Worm (Caenorhabditis elegans) whole organism, late embryonic: ENCODE results near the gene Y116A8C.33.
A peak's percentile ranks its signal among the peaks of the same experiment; 100 is the strongest.

Experiments
- C08G9.2 ChIP-seq: sonication (generic microtip); optimal IDR thresholded peaks from 2 replicates; lab custom pipeline; 2016; ENCODE audit warnings: mild to moderate bottlenecking, missing genetic modification characterization, moderate library complexity, missing compliant biosample characterization
- C38D4.7 ChIP-seq: fragments of 200-800 bp; sonication (Bioruptor generic); optimal IDR thresholded peaks from 2 replicates; lab custom pipeline; 2018; ENCODE audit warnings: mild to moderate bottlenecking, missing genetic modification characterization, moderate library complexity, missing compliant biosample characterization
- F13H6.1 ChIP-seq: sonication (generic microtip); optimal IDR thresholded peaks from 2 replicates; lab custom pipeline; 2016; ENCODE audit warnings: missing genetic modification characterization, missing compliant biosample characterization
- K02D7.2 ChIP-seq: sonication (generic microtip); optimal IDR thresholded peaks from 2 replicates; lab custom pipeline; 2017; ENCODE audit warnings: mild to moderate bottlenecking, missing genetic modification characterization, missing compliant biosample characterization
- K09A11.1 ChIP-seq: sonication (generic microtip); optimal IDR thresholded peaks from 2 replicates; lab custom pipeline; 2017; ENCODE audit warnings: antibody characterized with exemption, mild to moderate bottlenecking, missing genetic modification characterization, missing compliant biosample characterization; ENCODE audit not compliant: insufficient read depth
- ahr-1 ChIP-seq: sonication (generic microtip); optimal IDR thresholded peaks from 2 replicates; lab custom pipeline; 2016; ENCODE audit warnings: missing genetic modification characterization, missing compliant biosample characterization
- ama-1 ChIP-seq: fragments of 150-350 bp; optimal IDR thresholded peaks from 2 replicates; lab custom pipeline; 2014
- ceh-18 ChIP-seq: sonication (generic microtip); optimal IDR thresholded peaks from 2 replicates; lab custom pipeline; 2016; ENCODE audit warnings: missing genetic modification characterization, missing compliant biosample characterization
- ceh-19 ChIP-seq: fragments of 200-800 bp; sonication (Bioruptor generic); optimal IDR thresholded peaks from 2 replicates; lab custom pipeline; 2018; ENCODE audit warnings: mild to moderate bottlenecking, missing genetic modification characterization, missing compliant biosample characterization
- ceh-2 ChIP-seq: sonication (generic microtip); optimal IDR thresholded peaks from 2 replicates; lab custom pipeline; 2016; ENCODE audit warnings: missing genotype, missing genetic modification characterization, missing compliant biosample characterization
- ceh-22 ChIP-seq: sonication (generic microtip); optimal IDR thresholded peaks from 2 replicates; lab custom pipeline; 2017; ENCODE audit warnings: missing biosample characterization, missing genetic modification characterization
- ceh-24 ChIP-seq: sonication (generic microtip); optimal IDR thresholded peaks from 2 replicates; lab custom pipeline; 2016; ENCODE audit warnings: mild to moderate bottlenecking, missing genetic modification characterization, missing compliant biosample characterization
- ceh-30 ChIP-seq: fragments of 150-350 bp; optimal IDR thresholded peaks from 2 replicates; lab custom pipeline; 2014; ENCODE audit warnings: missing biosample characterization, missing genetic modification characterization
- ceh-31 ChIP-seq: sonication (generic microtip); optimal IDR thresholded peaks from 2 replicates; lab custom pipeline; 2016; ENCODE audit warnings: missing genetic modification characterization, missing compliant biosample characterization
- ceh-34 ChIP-seq: sonication (generic microtip); optimal IDR thresholded peaks from 2 replicates; lab custom pipeline; 2016; ENCODE audit warnings: mild to moderate bottlenecking, missing genetic modification characterization, missing compliant biosample characterization
- ceh-45 ChIP-seq: fragments of 200-800 bp; sonication (Bioruptor generic); IDR thresholded peaks from 2 replicates; pipeline ENCODE4 v1.3.6; 2022; ENCODE audit warnings: missing genetic modification reagents, missing genetic modification characterization, missing compliant biosample characterization
- ceh-6 ChIP-seq: fragments of 200-800 bp; sonication (Bioruptor generic); optimal IDR thresholded peaks from 2 replicates; lab custom pipeline; 2018; ENCODE audit warnings: mild to moderate bottlenecking, missing genetic modification characterization, missing compliant biosample characterization
- ceh-9 ChIP-seq: sonication (generic microtip); optimal IDR thresholded peaks from 2 replicates; lab custom pipeline; 2016; ENCODE audit warnings: mild to moderate bottlenecking, missing genetic modification characterization, inconsistent platforms, missing compliant biosample characterization
- elt-2 ChIP-seq: sonication (generic microtip); optimal IDR thresholded peaks from 2 replicates; lab custom pipeline; 2016; ENCODE audit warnings: missing genetic modification reagents, missing genetic modification characterization, missing compliant biosample characterization
- ets-4 ChIP-seq: sonication (generic microtip); optimal IDR thresholded peaks from 2 replicates; lab custom pipeline; 2016; ENCODE audit warnings: missing genetic modification characterization, missing compliant biosample characterization
- fkh-10 ChIP-seq: fragments of 150-350 bp; optimal IDR thresholded peaks from 2 replicates; lab custom pipeline; 2014; ENCODE audit warnings: missing biosample characterization, missing genetic modification reagents, missing genetic modification characterization
- hlh-13 ChIP-seq: fragments of 200-800 bp; sonication (Bioruptor generic); optimal IDR thresholded peaks from 2 replicates; lab custom pipeline; 2018; ENCODE audit warnings: mild to moderate bottlenecking, missing genetic modification characterization, missing compliant biosample characterization
- hlh-30 ChIP-seq: sonication (generic microtip); optimal IDR thresholded peaks from 2 replicates; lab custom pipeline; 2017; ENCODE audit warnings: antibody characterized with exemption, missing genetic modification characterization, missing compliant biosample characterization; ENCODE audit not compliant: insufficient read depth
- hlh-6 ChIP-seq: sonication (generic microtip); optimal IDR thresholded peaks from 2 replicates; lab custom pipeline; 2016; ENCODE audit warnings: missing genotype, missing genetic modification characterization, missing compliant biosample characterization
- hlh-8 ChIP-seq: sonication (generic microtip); optimal IDR thresholded peaks from 2 replicates; lab custom pipeline; 2016; ENCODE audit warnings: missing genotype, missing genetic modification characterization, missing compliant biosample characterization
- lin-11 ChIP-seq: fragments of 200-800 bp; sonication (Bioruptor generic); optimal IDR thresholded peaks from 2 replicates; lab custom pipeline; 2018; ENCODE audit warnings: mild to moderate bottlenecking, missing genetic modification characterization, missing compliant biosample characterization
- madf-2 ChIP-seq: sonication (generic microtip); optimal IDR thresholded peaks from 2 replicates; lab custom pipeline; 2017; ENCODE audit warnings: missing genetic modification characterization, missing compliant biosample characterization
- mec-3 ChIP-seq: sonication (generic microtip); optimal IDR thresholded peaks from 2 replicates; lab custom pipeline; 2016; ENCODE audit warnings: borderline replicate concordance, missing genetic modification characterization, missing compliant biosample characterization
- nfya-1 ChIP-seq: sonication (generic microtip); optimal IDR thresholded peaks from 2 replicates; lab custom pipeline; 2017; ENCODE audit warnings: missing genetic modification characterization, mild to moderate bottlenecking, missing compliant biosample characterization, antibody characterized with exemption, moderate library complexity
- nhr-11 ChIP-seq: fragments of 150-350 bp; optimal IDR thresholded peaks from 2 replicates; lab custom pipeline; 2014; ENCODE audit warnings: missing biosample characterization, missing genetic modification characterization
- nhr-232 ChIP-seq: sonication (generic microtip); optimal IDR thresholded peaks from 2 replicates; lab custom pipeline; 2016; ENCODE audit warnings: missing genetic modification characterization, missing compliant biosample characterization
- npax-4 ChIP-seq: sonication (generic microtip); optimal IDR thresholded peaks from 2 replicates; lab custom pipeline; 2016; ENCODE audit warnings: missing genetic modification characterization, missing compliant biosample characterization
- odd-2 ChIP-seq: sonication (generic microtip); optimal IDR thresholded peaks from 2 replicates; lab custom pipeline; 2017; ENCODE audit warnings: antibody characterized with exemption, mild to moderate bottlenecking, missing genetic modification characterization, missing compliant biosample characterization
- pag-3 ChIP-seq: sonication (generic microtip); optimal IDR thresholded peaks from 2 replicates; lab custom pipeline; 2016; ENCODE audit warnings: missing compliant biosample characterization, missing genetic modification characterization, borderline replicate concordance
- pat-9 ChIP-seq: fragments of 200-800 bp; sonication (Bioruptor generic); optimal IDR thresholded peaks from 2 replicates; lab custom pipeline; 2018; ENCODE audit warnings: mild to moderate bottlenecking, missing genetic modification characterization, moderate library complexity, missing compliant biosample characterization
- pha-2 ChIP-seq: sonication (generic microtip); optimal IDR thresholded peaks from 2 replicates; lab custom pipeline; 2017; ENCODE audit warnings: mild to moderate bottlenecking, missing genetic modification characterization, missing compliant biosample characterization
- pha-4 ChIP-seq: fragments of 150-350 bp; optimal IDR thresholded peaks from 2 replicates; lab custom pipeline; 2018; ENCODE audit warnings: missing biosample characterization, missing genetic modification reagents, missing genetic modification characterization
- pqm-1 ChIP-seq: sonication (generic microtip); optimal IDR thresholded peaks from 2 replicates; lab custom pipeline; 2016; ENCODE audit warnings: missing genetic modification characterization, missing compliant biosample characterization
- ref-2 ChIP-seq: sonication (generic microtip); optimal IDR thresholded peaks from 2 replicates; lab custom pipeline; 2016; ENCODE audit warnings: missing genetic modification characterization, missing compliant biosample characterization
- rnt-1 ChIP-seq: sonication (generic microtip); optimal IDR thresholded peaks from 2 replicates; lab custom pipeline; 2016; ENCODE audit warnings: missing genetic modification characterization, missing compliant biosample characterization
- sdc-2 ChIP-seq: sonication (generic microtip); optimal IDR thresholded peaks from 2 replicates; lab custom pipeline; 2016; ENCODE audit warnings: missing genotype, missing genetic modification characterization, missing compliant biosample characterization
- sox-2 ChIP-seq: fragments of 200-800 bp; sonication (Bioruptor generic); IDR thresholded peaks from 2 replicates; pipeline ENCODE4 v1.3.6; 2022; ENCODE audit warnings: missing genetic modification reagents, missing genetic modification characterization, missing compliant biosample characterization
- sox-4 ChIP-seq: sonication (generic microtip); optimal IDR thresholded peaks from 2 replicates; lab custom pipeline; 2017; ENCODE audit warnings: mild to moderate bottlenecking, missing genetic modification characterization, inconsistent platforms, missing compliant biosample characterization
- syd-9 ChIP-seq: sonication (generic microtip); optimal IDR thresholded peaks from 2 replicates; lab custom pipeline; 2016; ENCODE audit warnings: mild to moderate bottlenecking, missing genetic modification characterization, moderate library complexity, missing compliant biosample characterization
- tbx-2 ChIP-seq: sonication (generic microtip); optimal IDR thresholded peaks from 2 replicates; lab custom pipeline; 2016; ENCODE audit warnings: missing genetic modification characterization, missing compliant biosample characterization
- ttx-3 ChIP-seq: sonication (generic microtip); optimal IDR thresholded peaks from 2 replicates; lab custom pipeline; 2016; ENCODE audit warnings: missing genetic modification reagents, missing genetic modification characterization, missing compliant biosample characterization
- unc-3 ChIP-seq, 2 experiments: fragments of 200-800 bp in 1 of 2; sonication (Bioruptor generic) in 1 of 2; sonication (generic microtip) in 1 of 2; conservative IDR thresholded peaks in 1 of 2; optimal IDR thresholded peaks in 1 of 2; 2 replicates each; pipeline versions ENCODE4 v1.3.6 to Lab custom; 2016 to 2022; ENCODE audit warnings: missing compliant biosample characterization in 2 of 2, missing genetic modification characterization in 2 of 2, missing genetic modification reagents in 1 of 2
- unc-42 ChIP-seq: sonication (generic microtip); optimal IDR thresholded peaks from 2 replicates; lab custom pipeline; 2016; ENCODE audit warnings: missing genotype, missing genetic modification characterization, missing compliant biosample characterization
- unc-86 ChIP-seq: sonication (generic microtip); optimal IDR thresholded peaks from 2 replicates; lab custom pipeline; 2016; ENCODE audit warnings: missing genetic modification characterization, missing compliant biosample characterization
- zip-5 ChIP-seq: sonication (generic microtip); optimal IDR thresholded peaks from 2 replicates; lab custom pipeline; 2016; ENCODE audit warnings: missing genetic modification characterization, missing compliant biosample characterization
- ztf-16 ChIP-seq: sonication (generic microtip); optimal IDR thresholded peaks from 2 replicates; lab custom pipeline; 2017; ENCODE audit warnings: missing genetic modification characterization, missing compliant biosample characterization

Y116A8C.33 gene

ce11 chrIV:17087384-17088099, 24.4 kb upstream of the Y116A8C.33 start, which contains the start of the genes snx-13 and snr-1:
Gene snx-13 (minus strand): TSS chrIV:17087438.
Gene snr-1 (plus strand): TSS chrIV:17088049.
- peak; percentile 98 for TF ChIP-seq ahr-1
- TF ChIP-seq ttx-3 (tag; lab: Kevin White, UChicago) = peak; percentile 95
- TF ChIP-seq zip-5 = peak; percentile 99
- TF ChIP-seq rnt-1 (tag; lab: Kevin White, UChicago) = peak; percentile 94
- TF ChIP-seq pha-4 (tag; lab: Kevin White, UChicago) = no peak
- peak; percentile 71 for TF ChIP-seq sox-4 (tag; lab: Kevin White, UChicago)
- peak; percentile 71 for TF ChIP-seq hlh-13 (GFP tag; lab: Kevin White, UChicago)
- TF ChIP-seq ceh-30 (tag; lab: Kevin White, UChicago) = no peak
- peak; percentile 80 for TF ChIP-seq lin-11 (tag; lab: Kevin White, UChicago)
- peak; percentile 99 for TF ChIP-seq tbx-2 (tag; lab: Kevin White, UChicago)
- TF ChIP-seq syd-9 (tag; lab: Kevin White, UChicago) = peak; percentile 66
- peak; percentile 99 for TF ChIP-seq ceh-31 (tag; lab: Kevin White, UChicago)
- TF ChIP-seq C08G9.2 (tag; lab: Kevin White, UChicago) = peak; percentile 94
- peak; percentile 97 for TF ChIP-seq unc-86 (tag; lab: Kevin White, UChicago)
- TF ChIP-seq unc-42 (tag; lab: Kevin White, UChicago) = peak; percentile 80
- TF ChIP-seq ceh-19 (GFP tag; lab: Kevin White, UChicago) = peak; percentile 94
- peak; percentile 85 for TF ChIP-seq ceh-24 (tag; lab: Kevin White, UChicago)
- TF ChIP-seq npax-4 (tag; lab: Kevin White, UChicago) = peak; percentile 64
- TF ChIP-seq C38D4.7 (GFP tag; lab: Kevin White, UChicago) = peak; percentile 87
- TF ChIP-seq pat-9 (tag; lab: Kevin White, UChicago) = peak; percentile 79
- TF ChIP-seq pqm-1 = peak; percentile 89
- TF ChIP-seq ama-1 = no peak
- TF ChIP-seq hlh-8 = peak; percentile 97
- peak; percentile 98 for TF ChIP-seq ref-2 (tag; lab: Kevin White, UChicago)
- TF ChIP-seq nhr-11 (tag; lab: Kevin White, UChicago) = no peak
- peak; percentile 96 for TF ChIP-seq ztf-16 (tag; lab: Kevin White, UChicago)
- TF ChIP-seq ets-4 = peak; percentile 93
- no peak for TF ChIP-seq ceh-22 (tag; lab: Kevin White, UChicago)
- peak; percentile 88 for TF ChIP-seq pag-3 (tag; lab: Kevin White, UChicago)
- peak; percentile 68 for TF ChIP-seq sdc-2 (tag; lab: Kevin White, UChicago)
- peak; percentile 95 for TF ChIP-seq ceh-2 (tag; lab: Kevin White, UChicago)
- TF ChIP-seq ceh-9 (tag; lab: Kevin White, UChicago) = no peak
- peak; percentile 94 for TF ChIP-seq pha-2 (tag; lab: Kevin White, UChicago)
- peak; percentile 48 for TF ChIP-seq ceh-6
- TF ChIP-seq mec-3 (tag; lab: Kevin White, UChicago) = peak; percentile 95
- peak; percentile 76 for TF ChIP-seq madf-2 (tag; lab: Kevin White, UChicago)
- no peak for TF ChIP-seq K09A11.1 (tag; lab: Kevin White, UChicago)
- peak; percentile 82 for TF ChIP-seq ceh-45 (GFP tag; lab: Robert Waterston, UW)
- TF ChIP-seq sox-2 (GFP tag; lab: Robert Waterston, UW) = peak; percentile 45
- peak; percentile 95 for TF ChIP-seq ceh-34 (tag; lab: Kevin White, UChicago)
- TF ChIP-seq unc-3 (GFP tag; conservative IDR thresholded peaks at IDR 0.05; lab: Robert Waterston, UW) = peak; percentile 72; the same call in 1 of the 2 replicates
- peak; percentile 96 for TF ChIP-seq unc-3 (tag; optimal IDR thresholded peaks at IDR 0.05; lab: Kevin White, UChicago)
- no peak for TF ChIP-seq nhr-232 (tag; lab: Kevin White, UChicago)
- TF ChIP-seq fkh-10 (GFP tag; lab: Kevin White, UChicago) = no peak
- TF ChIP-seq nfya-1 (tag; lab: Kevin White, UChicago) = peak; percentile 47
- no peak for TF ChIP-seq hlh-30 (tag; lab: Kevin White, UChicago)
- TF ChIP-seq K02D7.2 (tag; lab: Kevin White, UChicago) = peak; percentile 90
- peak; percentile 93 for TF ChIP-seq F13H6.1
- peak; percentile 54 for TF ChIP-seq ceh-18 (tag; lab: Kevin White, UChicago)
- TF ChIP-seq hlh-6 (tag; lab: Kevin White, UChicago) = peak; percentile 55
- TF ChIP-seq odd-2 = no peak
- TF ChIP-seq elt-2 (tag; lab: Kevin White, UChicago) = peak; percentile 99
